Worm (Caenorhabditis elegans) whole organism, late embryonic: Measurements from ENCODE around the gene fbxb-7.
"Not testable (repeated sequence)": the region's sequence is repeated elsewhere in the genome, so short reads cannot be mapped to it uniquely, and the experiment has no call there.

Experiments used
- C38D4.7 ChIP-seq: fragments of 200-800 bp; sonication (Bioruptor generic); optimal IDR thresholded peaks from 2 replicates; lab custom pipeline; 2018; ENCODE audit warnings: mild to moderate bottlenecking, missing genetic modification characterization, moderate library complexity, missing compliant biosample characterization
- ahr-1 ChIP-seq: sonication (generic microtip); optimal IDR thresholded peaks from 2 replicates; lab custom pipeline; 2016; ENCODE audit warnings: missing genetic modification characterization, missing compliant biosample characterization
- ceh-24 ChIP-seq: sonication (generic microtip); optimal IDR thresholded peaks from 2 replicates; lab custom pipeline; 2016; ENCODE audit warnings: mild to moderate bottlenecking, missing genetic modification characterization, missing compliant biosample characterization
- ceh-9 ChIP-seq: sonication (generic microtip); optimal IDR thresholded peaks from 2 replicates; lab custom pipeline; 2016; ENCODE audit warnings: mild to moderate bottlenecking, missing genetic modification characterization, inconsistent platforms, missing compliant biosample characterization
- dve-1 ChIP-seq: sonication (generic microtip); optimal IDR thresholded peaks from 2 replicates; lab custom pipeline; 2017; ENCODE audit warnings: antibody characterized with exemption, mild to moderate bottlenecking, missing genetic modification characterization, missing compliant biosample characterization
- elt-2 ChIP-seq: sonication (generic microtip); optimal IDR thresholded peaks from 2 replicates; lab custom pipeline; 2016; ENCODE audit warnings: missing genetic modification reagents, missing genetic modification characterization, missing compliant biosample characterization
- hlh-13 ChIP-seq: fragments of 200-800 bp; sonication (Bioruptor generic); optimal IDR thresholded peaks from 2 replicates; lab custom pipeline; 2018; ENCODE audit warnings: mild to moderate bottlenecking, missing genetic modification characterization, missing compliant biosample characterization
- lin-11 ChIP-seq: fragments of 200-800 bp; sonication (Bioruptor generic); optimal IDR thresholded peaks from 2 replicates; lab custom pipeline; 2018; ENCODE audit warnings: mild to moderate bottlenecking, missing genetic modification characterization, missing compliant biosample characterization
- odd-2 ChIP-seq: sonication (generic microtip); optimal IDR thresholded peaks from 2 replicates; lab custom pipeline; 2017; ENCODE audit warnings: antibody characterized with exemption, mild to moderate bottlenecking, missing genetic modification characterization, missing compliant biosample characterization
- sox-2 ChIP-seq: fragments of 200-800 bp; sonication (Bioruptor generic); IDR thresholded peaks from 2 replicates; pipeline ENCODE4 v1.3.6; 2022; ENCODE audit warnings: missing genetic modification reagents, missing genetic modification characterization, missing compliant biosample characterization
- zip-5 ChIP-seq: sonication (generic microtip); optimal IDR thresholded peaks from 2 replicates; lab custom pipeline; 2016; ENCODE audit warnings: missing genetic modification characterization, missing compliant biosample characterization

The fbxb-7 gene

ce11 chrV:17409955-17410354 is 32.7 kb downstream of the fbxb-7 start, which contains the start of gene srh-132:
Gene srh-132, plus strand, starts transcription at chrV:17410255.
- TF ChIP-seq hlh-13 (GFP tag; lab: Kevin White, UChicago); dve-1; sox-2 (GFP tag; lab: Robert Waterston, UW): not testable (repeated sequence)

- TF ChIP-seq odd-2 (no peak), C38D4.7 (GFP tag; lab: Kevin White, UChicago) (no peak), zip-5 (tag; lab: Kevin White, UChicago) (no peak), ahr-1 (tag; lab: Kevin White, UChicago) (no peak)
Measured at ce11 chrV:17414951-17415350, 37.7 kb downstream of the fbxb-7 start, which contains the start of gene T27C5.12. Gene T27C5.12, plus strand, starts transcription at chrV:17415251.

ce11 chrV:17416833-17417232 is 39.6 kb downstream of the fbxb-7 start, which contains the start of gene clc-21:
Gene clc-21, plus strand, starts transcription at chrV:17417133.
- TF ChIP-seq lin-11 (tag; lab: Kevin White, UChicago) (no peak), ceh-24 (tag; lab: Kevin White, UChicago) (no peak), ceh-9 (no peak), elt-2 (no peak)
